Fruit fly (Drosophila melanogaster): Measurements from ENCODE around the gene NijA.

DNA sequence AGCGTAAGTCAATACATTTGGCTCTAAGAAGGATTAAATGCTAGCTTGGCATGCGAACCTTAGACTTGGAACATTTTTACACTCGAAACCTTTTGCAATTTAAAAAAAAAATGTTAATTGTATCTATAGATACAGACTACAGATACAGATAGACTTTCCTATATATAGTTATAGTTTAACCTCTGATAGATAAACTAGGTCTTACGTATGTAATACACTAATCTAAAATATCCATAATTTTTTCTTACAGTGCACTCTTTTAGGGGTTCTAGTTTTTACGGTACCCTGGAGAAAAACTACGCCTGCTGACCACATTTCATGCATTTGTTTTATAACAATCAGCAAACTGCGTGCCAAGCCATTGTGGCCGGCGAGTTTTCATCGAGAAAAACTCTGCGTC, 49.5 kb downstream of the NijA start:
- TF ChIP-seq CG14711 (tag; optimal IDR thresholded peaks at IDR 0.05) (no peak), Mnt (GFP tag; optimal IDR thresholded peaks at IDR 0.05) (no peak), toe (GFP tag; optimal IDR thresholded peaks at IDR 0.05) (no peak), tj (GFP tag; optimal IDR thresholded peaks at IDR 0.05) (no peak), Hr96 (GFP tag; optimal IDR thresholded peaks at IDR 0.05) (no peak), CG1620 (GFP tag; optimal IDR thresholded peaks at IDR 0.05) (no peak), cnc (optimal IDR thresholded peaks at IDR 0.05) (no peak), kay (GFP tag; ENCODE audit: borderline replicate concordance) (no peak), CG33017 (tag; optimal IDR thresholded peaks at IDR 0.05) (no peak), CG12768 (GFP tag; optimal IDR thresholded peaks at IDR 0.05) (no peak)
